Worm (Caenorhabditis elegans) whole organism, L2 larva: ENCODE measurements around the gene T07E3.2.
A peak's percentile ranks its signal among the peaks of the same experiment; 100 is the strongest.

Experiments used
- C34F6.9 ChIP-seq: fragments of 150-350 bp; optimal IDR thresholded peaks from 2 replicates; lab custom pipeline; 2014; ENCODE audit warnings: missing biosample characterization, missing genetic modification characterization
- F13H6.1 ChIP-seq: sonication (generic microtip); optimal IDR thresholded peaks from 2 replicates; lab custom pipeline; 2016; ENCODE audit warnings: missing genetic modification characterization, missing compliant biosample characterization
- ZK546.5 ChIP-seq: sonication (generic microtip); optimal IDR thresholded peaks from 2 replicates; lab custom pipeline; 2017; ENCODE audit warnings: missing biosample characterization, missing genetic modification characterization
- alr-1 ChIP-seq: fragments of 150-350 bp; optimal IDR thresholded peaks from 2 replicates; lab custom pipeline; 2014; ENCODE audit warnings: missing biosample characterization, missing genetic modification characterization
- aly-2 ChIP-seq: fragments of 150-350 bp; optimal IDR thresholded peaks from 2 replicates; lab custom pipeline; 2014; ENCODE audit warnings: missing biosample characterization, missing genetic modification characterization
- blmp-1 ChIP-seq: sonication (generic microtip); optimal IDR thresholded peaks from 2 replicates; lab custom pipeline; 2017; ENCODE audit warnings: missing genetic modification characterization, mild to moderate bottlenecking, missing compliant biosample characterization, antibody characterized with exemption, moderate library complexity; ENCODE audit not compliant: insufficient read depth
- crh-2 ChIP-seq: sonication (generic microtip); optimal IDR thresholded peaks from 2 replicates; lab custom pipeline; 2017; ENCODE audit warnings: missing biosample characterization, missing genetic modification characterization
- dmd-4 ChIP-seq: sonication (generic microtip); optimal IDR thresholded peaks from 2 replicates; lab custom pipeline; 2017; ENCODE audit warnings: missing biosample characterization, missing genetic modification characterization
- egl-27 ChIP-seq: sonication (generic microtip); optimal IDR thresholded peaks from 3 replicates; lab custom pipeline; 2017; ENCODE audit warnings: missing biosample characterization, missing genetic modification reagents, missing genetic modification characterization
- elt-3 ChIP-seq: sonication (generic microtip); optimal IDR thresholded peaks from 2 replicates; lab custom pipeline; 2017; ENCODE audit warnings: missing biosample characterization, missing genetic modification characterization
- fos-1 ChIP-seq: fragments of 150-350 bp; optimal IDR thresholded peaks from 2 replicates; lab custom pipeline; 2014; ENCODE audit warnings: missing biosample characterization, missing genetic modification characterization
- gmeb-1 ChIP-seq: fragments of 150-350 bp; optimal IDR thresholded peaks from 2 replicates; lab custom pipeline; 2014; ENCODE audit warnings: missing biosample characterization, missing genetic modification characterization
- lin-11 ChIP-seq: fragments of 150-350 bp; sonication (generic microtip); optimal IDR thresholded peaks from 2 replicates; lab custom pipeline; 2014; ENCODE audit warnings: missing biosample characterization, missing genetic modification characterization, inconsistent platforms, mixed read lengths
- lin-13 ChIP-seq: fragments of 150-350 bp; optimal IDR thresholded peaks from 2 replicates; lab custom pipeline; 2014; ENCODE audit warnings: missing biosample characterization, missing genetic modification reagents, missing genetic modification characterization
- lin-39 ChIP-seq: fragments of 150-350 bp; optimal IDR thresholded peaks from 2 replicates; lab custom pipeline; 2014; ENCODE audit warnings: missing biosample characterization, missing genetic modification reagents, missing genetic modification characterization
- lsy-2 ChIP-seq, 2 experiments: fragments of 150-350 bp in 1 of 2; sonication (generic microtip) in 1 of 2; optimal IDR thresholded peaks; 2 replicates each; lab custom pipeline; 2014 to 2017; ENCODE audit warnings: missing biosample characterization in 2 of 2, missing genetic modification characterization in 2 of 2
- mab-5 ChIP-seq: fragments of 150-350 bp; optimal IDR thresholded peaks from 2 replicates; lab custom pipeline; 2014; ENCODE audit warnings: missing biosample characterization, missing genetic modification characterization
- mbf-1 ChIP-seq: sonication (generic microtip); optimal IDR thresholded peaks from 2 replicates; lab custom pipeline; 2017; ENCODE audit warnings: missing biosample characterization, missing genetic modification characterization
- mdl-1 ChIP-seq, 2 experiments: fragments of 150-350 bp in 1 of 2; sonication (generic microtip) in 1 of 2; optimal IDR thresholded peaks; 2 replicates each; lab custom pipeline; 2017; ENCODE audit warnings: missing biosample characterization in 2 of 2, missing genetic modification characterization in 2 of 2
- nhr-10 ChIP-seq: sonication (generic microtip); optimal IDR thresholded peaks from 2 replicates; lab custom pipeline; 2017; ENCODE audit warnings: missing biosample characterization, missing genetic modification characterization
- nhr-11 ChIP-seq: fragments of 150-350 bp; optimal IDR thresholded peaks from 2 replicates; lab custom pipeline; 2014; ENCODE audit warnings: missing biosample characterization, missing genetic modification characterization
- nhr-12 ChIP-seq: fragments of 150-350 bp; optimal IDR thresholded peaks from 2 replicates; lab custom pipeline; 2014; ENCODE audit warnings: missing biosample characterization, missing genetic modification characterization
- nhr-129 ChIP-seq: fragments of 150-350 bp; optimal IDR thresholded peaks from 2 replicates; lab custom pipeline; 2014; ENCODE audit warnings: missing biosample characterization, missing genetic modification characterization
- nhr-21 ChIP-seq: fragments of 150-350 bp; optimal IDR thresholded peaks from 2 replicates; lab custom pipeline; 2014; ENCODE audit warnings: missing biosample characterization, missing genetic modification characterization
- nhr-23 ChIP-seq: fragments of 150-350 bp; optimal IDR thresholded peaks from 2 replicates; lab custom pipeline; 2014; ENCODE audit warnings: missing biosample characterization, missing genetic modification reagents, missing genetic modification characterization
- nhr-237 ChIP-seq: fragments of 150-350 bp; optimal IDR thresholded peaks from 2 replicates; lab custom pipeline; 2014; ENCODE audit warnings: missing biosample characterization, missing genetic modification characterization
- nhr-25 ChIP-seq: fragments of 150-350 bp; sonication (generic microtip); optimal IDR thresholded peaks from 3 replicates; lab custom pipeline; 2014; ENCODE audit warnings: missing biosample characterization, missing genetic modification characterization
- nhr-6 ChIP-seq: fragments of 150-350 bp; optimal IDR thresholded peaks from 2 replicates; lab custom pipeline; 2014; ENCODE audit warnings: missing biosample characterization, missing genetic modification characterization
- nhr-77 ChIP-seq: fragments of 150-350 bp; optimal IDR thresholded peaks from 2 replicates; lab custom pipeline; 2014; ENCODE audit warnings: missing biosample characterization, missing genetic modification characterization
- peb-1 ChIP-seq: fragments of 150-350 bp; optimal IDR thresholded peaks from 2 replicates; lab custom pipeline; 2014; ENCODE audit warnings: missing biosample characterization, missing genetic modification characterization
- sem-4 ChIP-seq: fragments of 150-350 bp; optimal IDR thresholded peaks from 2 replicates; lab custom pipeline; 2014; ENCODE audit warnings: missing biosample characterization, missing genetic modification reagents, missing genetic modification characterization
- skn-1 ChIP-seq: sonication (generic microtip); optimal IDR thresholded peaks from 2 replicates; lab custom pipeline; 2017; ENCODE audit warnings: missing biosample characterization, missing genetic modification characterization
- sma-3 ChIP-seq: sonication (generic microtip); optimal IDR thresholded peaks from 2 replicates; lab custom pipeline; 2016; ENCODE audit warnings: missing genetic modification reagents, missing genetic modification characterization, missing compliant biosample characterization
- sma-9 ChIP-seq, 2 experiments: fragments of 150-350 bp in 1 of 2; sonication (generic microtip) in 1 of 2; optimal IDR thresholded peaks; 2 replicates each; lab custom pipeline; 2014 to 2016; ENCODE audit warnings: missing genetic modification characterization in 2 of 2, mild to moderate bottlenecking in 1 of 2, missing biosample characterization in 1 of 2, missing compliant biosample characterization in 1 of 2, missing genetic modification reagents in 1 of 2, moderate library complexity in 1 of 2
- snpc-4 ChIP-seq: fragments of 150-350 bp; optimal IDR thresholded peaks from 2 replicates; lab custom pipeline; 2014; ENCODE audit warnings: missing biosample characterization, missing genetic modification characterization
- unc-55 ChIP-seq: fragments of 150-350 bp; sonication (generic microtip); optimal IDR thresholded peaks from 3 replicates; lab custom pipeline; 2014; ENCODE audit warnings: missing biosample characterization, missing genetic modification reagents, missing genetic modification characterization
- unc-62 ChIP-seq: fragments of 150-350 bp; optimal IDR thresholded peaks from 2 replicates; lab custom pipeline; 2014; ENCODE audit warnings: missing biosample characterization, missing genetic modification reagents, missing genetic modification characterization
- zag-1 ChIP-seq: fragments of 150-350 bp; optimal IDR thresholded peaks from 2 replicates; lab custom pipeline; 2014; ENCODE audit warnings: missing biosample characterization, missing genetic modification characterization
- ztf-4 ChIP-seq: fragments of 150-350 bp; optimal IDR thresholded peaks from 2 replicates; lab custom pipeline; 2014; ENCODE audit warnings: missing biosample characterization, missing genetic modification characterization

Gene T07E3.2

DNA sequence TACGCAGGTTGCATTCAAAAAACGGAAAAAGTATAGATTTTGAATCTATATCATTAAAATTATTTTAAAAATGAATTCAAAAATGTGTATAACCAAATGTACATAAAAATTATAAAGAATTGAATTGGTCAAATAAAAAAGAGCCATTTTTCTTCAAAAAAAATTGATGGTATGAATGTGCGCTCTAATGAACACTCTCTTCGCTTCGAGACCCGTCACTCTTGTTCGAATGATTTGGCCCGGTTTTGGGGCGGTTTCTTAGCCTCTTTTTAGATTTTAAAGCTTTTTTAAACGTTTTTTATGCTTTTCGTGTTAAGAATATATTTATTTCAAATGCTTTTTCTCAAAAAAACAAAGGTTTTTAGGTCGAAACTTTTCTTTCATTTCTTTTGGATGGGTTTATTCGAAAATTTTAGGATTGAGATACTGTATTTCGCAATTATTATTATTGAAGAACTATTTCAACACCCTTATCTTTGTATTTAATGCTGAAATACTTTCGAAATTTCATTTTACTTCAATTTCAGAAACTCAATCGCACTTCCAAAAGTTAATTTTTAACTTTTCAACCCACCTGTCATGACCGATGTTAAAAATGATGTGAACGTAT lies 23.2 kb downstream of the T07E3.2 start, which contains the start of gene inf-1:
Gene inf-1 (plus strand): TSS at position 577 of the 610 bp plus-strand sequence.
- TF ChIP-seq crh-2 (peak; percentile 13), mab-5 (tag; lab: Kevin White, UChicago) (no peak), nhr-25 (tag; lab: Kevin White, UChicago) (no peak), mbf-1 (tag; lab: Kevin White, UChicago) (no peak), lsy-2 (tag; optimal IDR thresholded peaks at IDR 0.05; lab: Kevin White, UChicago) (peak; percentile 18 to 84), peb-1 (tag; lab: Kevin White, UChicago) (no peak), C34F6.9 (peak; percentile 72), gmeb-1 (no peak), nhr-21 (tag; lab: Kevin White, UChicago) (peak; percentile 0), lin-39 (tag; lab: Kevin White, UChicago) (no peak), snpc-4 (tag; lab: Kevin White, UChicago) (no peak), sma-9 (GFP tag; optimal IDR thresholded peaks at IDR 0.05; lab: Kevin White, UChicago) (no peak), sma-9 (tag; optimal IDR thresholded peaks at IDR 0.05; lab: Kevin White, UChicago) (no peak), nhr-6 (no peak), egl-27 (tag; lab: Kevin White, UChicago) (no peak), lin-13 (GFP tag; lab: Kevin White, UChicago) (peak; percentile 29), nhr-10 (tag; lab: Kevin White, UChicago) (no peak), unc-62 (GFP tag; lab: Kevin White, UChicago) (no peak), dmd-4 (no peak), nhr-237 (tag; lab: Kevin White, UChicago) (no peak), lin-11 (tag; lab: Kevin White, UChicago) (no peak), alr-1 (tag; lab: Kevin White, UChicago) (no peak), unc-55 (GFP tag; lab: Kevin White, UChicago) (peak; percentile 70), elt-3 (tag; lab: Kevin White, UChicago) (no peak), F13H6.1 (tag; lab: Kevin White, UChicago) (no peak), nhr-23 (tag; lab: Kevin White, UChicago) (no peak), zag-1 (tag; lab: Kevin White, UChicago) (no peak), sma-3 (GFP tag; lab: Kevin White, UChicago) (no peak), fos-1 (tag; lab: Kevin White, UChicago) (peak; percentile 24), nhr-11 (tag; lab: Kevin White, UChicago) (no peak), blmp-1 (no peak), ZK546.5 (no peak), sem-4 (peak; percentile 0), nhr-77 (tag; lab: Kevin White, UChicago) (no peak), aly-2 (tag; lab: Kevin White, UChicago) (no peak), mdl-1 (tag; optimal IDR thresholded peaks at IDR 0.05; lab: Kevin White, UChicago) (no peak), nhr-12 (tag; lab: Kevin White, UChicago) (no peak), nhr-129 (peak; percentile 52), skn-1 (tag; lab: Kevin White, UChicago) (no peak)

DNA sequence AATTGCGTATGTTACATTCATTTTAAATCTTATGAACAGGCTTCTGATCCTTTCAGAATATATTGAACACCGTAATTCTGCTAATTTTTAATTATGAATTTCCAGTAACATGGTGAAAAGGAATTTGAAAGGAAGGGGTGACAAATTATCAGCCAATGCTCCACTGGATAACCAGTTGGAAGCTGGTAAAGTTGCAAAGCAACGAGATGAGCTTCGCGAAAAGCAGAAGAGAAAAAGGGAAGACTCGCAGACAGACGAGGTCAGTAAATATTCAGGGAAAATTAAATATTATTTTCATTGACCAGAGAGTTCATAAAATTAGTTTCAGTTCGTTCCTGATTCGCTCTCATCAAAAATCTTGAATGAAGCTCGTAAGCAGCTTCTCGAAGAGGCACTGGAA lies 25.4 kb downstream of the T07E3.2 start, which contains the start of gene byn-1:
Gene byn-1 (plus strand): TSS at position 106 of the 400 bp plus-strand sequence.
- no peak for TF ChIP-seq nhr-6
- TF ChIP-seq elt-3 (tag; lab: Kevin White, UChicago), result no peak
- no peak for TF ChIP-seq aly-2 (tag; lab: Kevin White, UChicago)
- no peak for TF ChIP-seq gmeb-1
- TF ChIP-seq blmp-1, result no peak

DNA sequence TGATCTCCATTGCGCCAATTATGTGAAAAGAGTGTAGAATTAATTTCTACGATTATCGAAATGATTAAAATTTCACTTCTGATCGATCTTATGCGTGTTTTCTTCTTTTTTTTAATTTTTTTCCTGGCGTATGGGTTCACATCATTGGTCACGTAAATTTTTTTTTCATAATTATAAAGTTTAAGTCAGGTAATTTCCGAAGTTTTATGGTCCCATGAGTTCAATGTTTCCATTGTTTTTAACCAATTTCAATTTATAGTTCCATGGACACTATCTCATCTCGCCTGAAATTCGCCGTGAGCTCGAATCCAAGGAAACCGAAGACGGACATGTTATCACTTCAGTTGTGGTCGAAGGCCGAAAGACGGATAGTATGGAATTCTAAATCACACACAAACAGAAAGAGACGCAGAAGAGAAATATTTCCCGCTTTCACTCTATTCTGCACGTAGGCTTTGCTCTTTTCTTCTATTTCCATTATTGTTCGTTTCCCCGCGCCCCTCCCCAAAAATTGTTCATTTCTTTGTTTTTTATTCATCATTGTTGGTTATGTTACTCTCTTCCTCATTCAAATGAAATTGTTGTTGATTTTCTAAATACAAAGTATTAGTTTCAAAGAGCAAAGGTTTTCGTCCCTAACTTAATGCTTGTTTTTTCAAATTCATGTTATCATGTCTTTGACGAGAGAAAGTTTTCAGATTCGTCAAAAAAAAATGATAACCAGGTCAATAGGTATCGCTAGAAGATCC lies 28.9 kb downstream of the T07E3.2 start, which contains the start of the genes F57B9.8 and coq-2:
Gene F57B9.8 (minus strand): TSS at position 51 of the 749 bp plus-strand sequence.
Gene coq-2 (plus strand): TSS at position 699 of the 749 bp plus-strand sequence.
- TF ChIP-seq nhr-11 (tag; lab: Kevin White, UChicago), result no peak
- TF ChIP-seq alr-1 (tag; lab: Kevin White, UChicago), result no peak
- TF ChIP-seq peb-1 (tag; lab: Kevin White, UChicago), result no peak
- TF ChIP-seq ztf-4, result no peak
- no peak for TF ChIP-seq skn-1 (tag; lab: Kevin White, UChicago)
- TF ChIP-seq C34F6.9, result peak; percentile 2
